Worm (Caenorhabditis elegans) whole organism, L4 larva: ENCODE results near the gene ceh-20.

Experiments used
- F10B5.3 ChIP-seq: sonication (generic microtip); optimal IDR thresholded peaks from 2 replicates; lab custom pipeline; 2016; ENCODE audit warnings: mild to moderate bottlenecking, missing genetic modification characterization, missing compliant biosample characterization
- F37D6.2 ChIP-seq: sonication (generic microtip); optimal IDR thresholded peaks from 2 replicates; lab custom pipeline; 2016; ENCODE audit warnings: mild to moderate bottlenecking, missing genetic modification characterization, missing compliant biosample characterization
- F44E2.7 ChIP-seq: fragments of 200-800 bp; sonication (Bioruptor generic); IDR thresholded peaks from 2 replicates; pipeline ENCODE4 v2.1.2; 2022; ENCODE audit warnings: missing genetic modification characterization, missing compliant biosample characterization
- T26A8.4 ChIP-seq: fragments of 200-800 bp; sonication (Bioruptor generic); IDR thresholded peaks from 2 replicates; pipeline ENCODE4 v1.3.6; 2022; ENCODE audit warnings: missing genetic modification characterization, missing compliant biosample characterization
- Y105C5A.15 ChIP-seq: fragments of 200-800 bp; sonication (Bioruptor generic); IDR thresholded peaks from 2 replicates; pipeline ENCODE4 v1.3.6; 2022; ENCODE audit warnings: missing genetic modification characterization, missing compliant biosample characterization
- aly-2 ChIP-seq: sonication (generic microtip); optimal IDR thresholded peaks from 2 replicates; lab custom pipeline; 2018; ENCODE audit warnings: missing biosample characterization, missing genetic modification characterization
- ceh-20 ChIP-seq: fragments of 200-800 bp; sonication (Bioruptor generic); IDR thresholded peaks from 2 replicates; pipeline ENCODE4 v1.3.6; 2022; ENCODE audit warnings: missing genetic modification reagents, missing genetic modification characterization, missing compliant biosample characterization
- ceh-28 ChIP-seq: fragments of 150-350 bp; optimal IDR thresholded peaks from 2 replicates; lab custom pipeline; 2014; ENCODE audit warnings: missing biosample characterization, missing genetic modification reagents, missing genetic modification characterization
- ceh-32 ChIP-seq: sonication (generic microtip); optimal IDR thresholded peaks from 2 replicates; lab custom pipeline; 2016; ENCODE audit warnings: mild to moderate bottlenecking, missing genetic modification characterization, missing compliant biosample characterization; ENCODE audit not compliant: poor library complexity
- ceh-62 ChIP-seq: sonication (generic microtip); optimal IDR thresholded peaks from 2 replicates; lab custom pipeline; 2017; ENCODE audit warnings: missing biosample characterization, missing genetic modification characterization
- ctbp-1 ChIP-seq: fragments of 200-800 bp; sonication (Bioruptor generic); IDR thresholded peaks from 2 replicates; pipeline ENCODE4 v1.3.6; 2022; ENCODE audit warnings: missing genetic modification reagents, missing genetic modification characterization, missing compliant biosample characterization
- daf-12 ChIP-seq: fragments of 150-350 bp; optimal IDR thresholded peaks from 2 replicates; lab custom pipeline; 2014; ENCODE audit warnings: missing biosample characterization, missing genetic modification reagents, missing genetic modification characterization
- daf-16 ChIP-seq, 3 experiments: sonication (generic microtip); optimal IDR thresholded peaks; 2 replicates each; lab custom pipeline; 2016 to 2017; ENCODE audit warnings: missing genetic modification characterization in 3 of 3, missing genetic modification reagents in 3 of 3, mild to moderate bottlenecking in 2 of 3, missing compliant biosample characterization in 2 of 3, missing biosample characterization in 1 of 3, moderate library complexity in 1 of 3
- dmd-8 ChIP-seq: fragments of 200-800 bp; sonication (Bioruptor generic); IDR thresholded peaks from 2 replicates; pipeline ENCODE4 v1.3.6; 2022; ENCODE audit warnings: missing genetic modification characterization, missing compliant biosample characterization
- dmd-9 ChIP-seq: fragments of 200-800 bp; sonication (Bioruptor generic); IDR thresholded peaks from 2 replicates; pipeline ENCODE4 v1.3.6; 2022; ENCODE audit warnings: missing genetic modification reagents, missing genetic modification characterization, missing compliant biosample characterization
- duxl-1 ChIP-seq: sonication (generic microtip); optimal IDR thresholded peaks from 2 replicates; lab custom pipeline; 2016; ENCODE audit warnings: mild to moderate bottlenecking, missing genetic modification characterization, moderate library complexity, missing compliant biosample characterization; ENCODE audit not compliant: poor library complexity
- egl-27 ChIP-seq: sonication (generic microtip); optimal IDR thresholded peaks from 3 replicates; lab custom pipeline; 2017; ENCODE audit warnings: missing biosample characterization, missing genetic modification reagents, missing genetic modification characterization
- gei-8 ChIP-seq: fragments of 200-800 bp; sonication (Bioruptor generic); optimal IDR thresholded peaks from 2 replicates; lab custom pipeline; 2018; ENCODE audit warnings: mild to moderate bottlenecking, missing genetic modification characterization, missing compliant biosample characterization
- hif-1 ChIP-seq, 2 experiments: sonication (generic microtip); optimal IDR thresholded peaks; 2 replicates each; lab custom pipeline; 2016 to 2017; ENCODE audit warnings: missing compliant biosample characterization in 2 of 2, missing genetic modification characterization in 2 of 2, missing genetic modification reagents in 2 of 2, missing genotype in 2 of 2, mild to moderate bottlenecking in 1 of 2
- hlh-11 ChIP-seq: fragments of 200-800 bp; sonication (Bioruptor generic); optimal IDR thresholded peaks from 2 replicates; lab custom pipeline; 2018; ENCODE audit warnings: mild to moderate bottlenecking, missing genetic modification characterization, missing compliant biosample characterization
- hmg-1.1 ChIP-seq: fragments of 200-800 bp; sonication (Bioruptor generic); IDR thresholded peaks from 2 replicates; pipeline ENCODE4 v1.3.6; 2022; ENCODE audit warnings: missing genetic modification reagents, missing genetic modification characterization, missing compliant biosample characterization
- lim-7 ChIP-seq: fragments of 200-800 bp; sonication (Bioruptor generic); IDR thresholded peaks from 2 replicates; pipeline ENCODE4 v1.3.6; 2022; ENCODE audit warnings: missing genetic modification characterization, missing compliant biosample characterization
- lin-1 ChIP-seq: fragments of 200-800 bp; sonication (Bioruptor generic); IDR thresholded peaks from 2 replicates; pipeline ENCODE4 v1.3.6; 2022; ENCODE audit warnings: missing genetic modification reagents, missing genetic modification characterization, missing compliant biosample characterization
- lin-13 ChIP-seq: fragments of 150-350 bp; optimal IDR thresholded peaks from 2 replicates; lab custom pipeline; 2014; ENCODE audit warnings: missing biosample characterization, missing genetic modification reagents, missing genetic modification characterization
- lin-15B ChIP-seq: fragments of 150-350 bp; sonication (generic microtip); optimal IDR thresholded peaks from 3 replicates; lab custom pipeline; 2014; ENCODE audit warnings: missing biosample characterization, missing genetic modification characterization
- mdt-29 ChIP-seq: fragments of 200-800 bp; sonication (Bioruptor generic); IDR thresholded peaks from 2 replicates; pipeline ENCODE4 v1.3.6; 2022; ENCODE audit warnings: missing genetic modification reagents, missing genetic modification characterization, missing compliant biosample characterization
- mep-1 ChIP-seq: fragments of 150-350 bp; sonication (generic microtip); optimal IDR thresholded peaks from 3 replicates; lab custom pipeline; 2014; ENCODE audit warnings: missing biosample characterization, missing genetic modification characterization
- nhr-102 ChIP-seq: sonication (generic microtip); optimal IDR thresholded peaks from 2 replicates; lab custom pipeline; 2016; ENCODE audit warnings: mild to moderate bottlenecking, missing genetic modification characterization, moderate library complexity, missing compliant biosample characterization
- nhr-111 ChIP-seq: fragments of 200-800 bp; sonication (Bioruptor generic); optimal IDR thresholded peaks from 2 replicates; lab custom pipeline; 2018; ENCODE audit warnings: mild to moderate bottlenecking, missing genetic modification characterization, missing compliant biosample characterization
- nhr-237 ChIP-seq: sonication (generic microtip); optimal IDR thresholded peaks from 2 replicates; lab custom pipeline; 2017; ENCODE audit warnings: missing biosample characterization, missing genetic modification characterization
- nhr-25 ChIP-seq: sonication (generic microtip); optimal IDR thresholded peaks from 2 replicates; lab custom pipeline; 2017; ENCODE audit warnings: missing genetic modification characterization, mild to moderate bottlenecking, missing compliant biosample characterization, antibody characterized with exemption, moderate library complexity, borderline replicate concordance; ENCODE audit not compliant: insufficient read depth
- nhr-28 ChIP-seq: fragments of 150-350 bp; optimal IDR thresholded peaks from 2 replicates; lab custom pipeline; 2014; ENCODE audit warnings: missing biosample characterization, missing genetic modification characterization
- nhr-41 ChIP-seq: fragments of 200-800 bp; sonication (Bioruptor generic); IDR thresholded peaks from 2 replicates; pipeline ENCODE4 v1.3.6; 2022; ENCODE audit warnings: missing genetic modification reagents, missing genetic modification characterization, missing compliant biosample characterization
- nhr-42 ChIP-seq: fragments of 200-800 bp; sonication (Bioruptor generic); IDR thresholded peaks from 2 replicates; pipeline ENCODE4 v1.3.6; 2022; ENCODE audit warnings: missing genetic modification characterization, missing compliant biosample characterization
- nhr-6 ChIP-seq: fragments of 150-350 bp; optimal IDR thresholded peaks from 2 replicates; lab custom pipeline; 2014; ENCODE audit warnings: missing biosample characterization, missing genetic modification characterization
- nhr-76 ChIP-seq: fragments of 150-350 bp; optimal IDR thresholded peaks from 2 replicates; lab custom pipeline; 2014; ENCODE audit warnings: missing biosample characterization, missing genetic modification characterization
- pha-4 ChIP-seq, 2 experiments: fragments of 150-350 bp in 1 of 2; fragments of 200-800 bp in 1 of 2; sonication (Bioruptor generic) in 1 of 2; IDR thresholded peaks in 1 of 2; optimal IDR thresholded peaks in 1 of 2; 2 replicates each; pipeline versions ENCODE4 v1.3.6 to Lab custom; 2014 to 2022; ENCODE audit warnings: missing genetic modification characterization in 2 of 2, missing genetic modification reagents in 2 of 2, missing biosample characterization in 1 of 2, missing compliant biosample characterization in 1 of 2
- php-3 ChIP-seq: fragments of 200-800 bp; sonication (Bioruptor generic); IDR thresholded peaks from 2 replicates; pipeline ENCODE4 v1.3.6; 2022; ENCODE audit warnings: missing genetic modification reagents, missing genetic modification characterization, missing compliant biosample characterization
- saeg-2 ChIP-seq: fragments of 200-800 bp; sonication (Bioruptor generic); IDR thresholded peaks from 2 replicates; pipeline ENCODE4 v1.3.6; 2022; ENCODE audit warnings: missing genetic modification reagents, missing genetic modification characterization, missing compliant biosample characterization
- sdz-12 ChIP-seq: fragments of 200-800 bp; sonication (Bioruptor generic); optimal IDR thresholded peaks from 2 replicates; lab custom pipeline; 2018; ENCODE audit warnings: mild to moderate bottlenecking, missing genetic modification characterization, missing compliant biosample characterization
- skn-1 ChIP-seq: fragments of 150-350 bp; optimal IDR thresholded peaks from 2 replicates; lab custom pipeline; 2014; ENCODE audit warnings: missing biosample characterization, missing genetic modification characterization
- snpc-1.2 ChIP-seq: fragments of 200-800 bp; sonication (Bioruptor generic); IDR thresholded peaks from 2 replicates; pipeline ENCODE4 v1.3.6; 2022; ENCODE audit warnings: missing genetic modification reagents, missing genetic modification characterization, missing compliant biosample characterization
- tag-97 ChIP-seq: fragments of 200-800 bp; sonication (Bioruptor generic); IDR thresholded peaks from 2 replicates; pipeline ENCODE4 v1.3.6; 2022; ENCODE audit warnings: missing genetic modification characterization, missing compliant biosample characterization
- tra-1 ChIP-seq: fragments of 200-800 bp; sonication (Bioruptor generic); IDR thresholded peaks from 2 replicates; pipeline ENCODE4 v1.3.6; 2022; ENCODE audit warnings: missing genetic modification reagents, missing genetic modification characterization, missing compliant biosample characterization
- unc-39 ChIP-seq: sonication (generic microtip); optimal IDR thresholded peaks from 2 replicates; lab custom pipeline; 2017; ENCODE audit warnings: missing biosample characterization, missing genetic modification characterization
- unc-62 ChIP-seq, 3 experiments: fragments of 150-350 bp in 1 of 3; sonication (generic microtip); optimal IDR thresholded peaks in 2 of 3; peaks in 1 of 3; 1 replicate in 1 of 3; 2 replicates in 2 of 3; lab custom pipeline; 2014 to 2017; ENCODE audit warnings: missing biosample characterization in 3 of 3, missing genetic modification characterization in 3 of 3, missing genetic modification reagents in 3 of 3, missing genotype in 1 of 3
- zfp-2 ChIP-seq: sonication (generic microtip); optimal IDR thresholded peaks from 2 replicates; lab custom pipeline; 2016; ENCODE audit warnings: mild to moderate bottlenecking, missing genetic modification characterization, missing compliant biosample characterization
- zfp-3 ChIP-seq: fragments of 200-800 bp; sonication (Bioruptor generic); conservative IDR thresholded peaks from 2 replicates; pipeline ENCODE4 v1.3.6; 2022; ENCODE audit warnings: missing genetic modification reagents, missing genetic modification characterization, missing compliant biosample characterization
- zip-11 ChIP-seq: fragments of 200-800 bp; sonication (Bioruptor generic); IDR thresholded peaks from 2 replicates; pipeline ENCODE4 v1.3.6; 2022; ENCODE audit warnings: missing genetic modification characterization, missing compliant biosample characterization
- ztf-7 ChIP-seq: fragments of 150-350 bp; optimal IDR thresholded peaks from 2 replicates; lab custom pipeline; 2014; ENCODE audit warnings: missing biosample characterization, missing genetic modification characterization

The ceh-20 gene

DNA sequence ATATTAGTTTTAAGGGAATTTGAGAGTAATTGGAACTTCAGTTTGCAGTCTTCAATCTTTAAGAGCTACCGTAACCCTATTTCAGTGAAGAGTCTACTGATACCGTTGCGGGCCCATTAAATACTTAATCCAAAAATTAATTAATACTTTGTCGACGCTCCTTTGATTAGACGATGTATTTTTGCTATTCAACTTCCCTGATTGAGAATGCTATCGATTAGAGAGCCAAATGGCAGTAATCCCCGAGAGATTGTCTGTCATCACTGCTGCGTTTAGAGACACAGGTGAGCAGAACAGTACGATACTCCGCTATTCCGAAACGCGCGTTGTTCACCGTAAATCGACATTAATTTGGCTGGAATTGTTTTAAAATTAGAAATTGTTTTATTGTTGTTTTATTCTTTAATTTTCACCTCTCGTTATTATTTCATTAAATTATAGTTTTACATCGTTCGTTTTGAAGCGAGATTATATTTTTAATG, 41.5 kb downstream of the ceh-20 start, which contains the start of gene rfl-1:
Gene rfl-1 (plus strand): TSS at position 51 of the 482 bp plus-strand sequence.
- TF ChIP-seq F10B5.3 (no peak), nhr-41 (GFP tag; lab: Robert Waterston, UW) (no peak), ceh-32 (tag; lab: Kevin White, UChicago) (no peak), pha-4 (GFP tag; IDR thresholded peaks at IDR 0.05; lab: Robert Waterston, UW) (no peak), pha-4 (tag; optimal IDR thresholded peaks at IDR 0.05; lab: Kevin White, UChicago) (no peak), sdz-12 (GFP tag; lab: Kevin White, UChicago) (no peak), ztf-7 (tag; lab: Kevin White, UChicago) (no peak), lin-15B (tag; lab: Kevin White, UChicago) (no peak), zfp-2 (no peak), hif-1 (tag; optimal IDR thresholded peaks at IDR 0.05; lab: Kevin White, UChicago) (no peak), ceh-62 (tag; lab: Kevin White, UChicago) (no peak), daf-16 (GFP tag; optimal IDR thresholded peaks at IDR 0.05; lab: Kevin White, UChicago) (no peak), daf-16 (tag; optimal IDR thresholded peaks at IDR 0.05; lab: Kevin White, UChicago) (no peak), ceh-20 (GFP tag; lab: Robert Waterston, UW) (no peak), nhr-237 (no peak), nhr-25 (tag; lab: Kevin White, UChicago) (no peak), nhr-42 (GFP tag; lab: Robert Waterston, UW) (no peak), mep-1 (peak; percentile 19), tra-1 (no peak), nhr-6 (tag; lab: Kevin White, UChicago) (no peak), skn-1 (no peak), gei-8 (GFP tag; lab: Kevin White, UChicago) (no peak), Y105C5A.15 (GFP tag; lab: Robert Waterston, UW) (no peak), zfp-3 (no peak), hlh-11 (tag; lab: Kevin White, UChicago) (peak; percentile 2), nhr-28 (tag; lab: Kevin White, UChicago) (no peak), lin-1 (no peak), tag-97 (GFP tag; lab: Robert Waterston, UW) (no peak), duxl-1 (tag; lab: Kevin White, UChicago) (no peak), dmd-9 (GFP tag; lab: Robert Waterston, UW) (no peak), ceh-28 (tag; lab: Kevin White, UChicago) (no peak), unc-39 (tag; lab: Kevin White, UChicago) (no peak), daf-12 (no peak), ctbp-1 (GFP tag; lab: Robert Waterston, UW) (no peak), aly-2 (tag; lab: Kevin White, UChicago) (no peak), hmg-1.1 (GFP tag; lab: Robert Waterston, UW) (peak; percentile 25; the same call in 1 of the 2 replicates), mdt-29 (GFP tag; lab: Robert Waterston, UW) (no peak), php-3 (GFP tag; lab: Robert Waterston, UW) (no peak), dmd-8 (GFP tag; lab: Robert Waterston, UW) (no peak), lim-7 (GFP tag; lab: Robert Waterston, UW) (no peak), saeg-2 (GFP tag; lab: Robert Waterston, UW) (no peak), T26A8.4 (no peak), egl-27 (no peak), lin-13 (GFP tag; lab: Kevin White, UChicago) (no peak), zip-11 (GFP tag; lab: Robert Waterston, UW) (no peak), nhr-111 (GFP tag; lab: Kevin White, UChicago) (no peak), F44E2.7 (no peak), nhr-102 (tag; lab: Kevin White, UChicago) (no peak), nhr-76 (tag; lab: Kevin White, UChicago) (no peak), snpc-1.2 (GFP tag; lab: Robert Waterston, UW) (no peak), unc-62 (GFP tag; optimal IDR thresholded peaks at IDR 0.05 in 1 of 2; lab: Kevin White, UChicago) (peak in 1 of 2 experiments; percentile 81), unc-62 (tag; optimal IDR thresholded peaks at IDR 0.05; lab: Kevin White, UChicago) (no peak), F37D6.2 (tag; lab: Kevin White, UChicago) (no peak)
